Worm (Caenorhabditis elegans) whole organism, L1 larva: ENCODE measurements around the gene F59C12.4.
A peak's percentile ranks its signal among the peaks of the same experiment; 100 is the strongest.

Experiments used
- C16A3.4 ChIP-seq: fragments of 150-350 bp; optimal IDR thresholded peaks from 2 replicates; lab custom pipeline; 2014; ENCODE audit warnings: missing biosample characterization, missing genetic modification characterization
- C34B4.2 ChIP-seq: sonication (generic microtip); optimal IDR thresholded peaks from 2 replicates; lab custom pipeline; 2017; ENCODE audit warnings: mild to moderate bottlenecking, missing genetic modification characterization, missing compliant biosample characterization
- F16B12.6 ChIP-seq: fragments of 150-350 bp; optimal IDR thresholded peaks from 2 replicates; lab custom pipeline; 2014; ENCODE audit warnings: missing biosample characterization, missing genetic modification characterization
- aha-1 ChIP-seq: fragments of 150-350 bp; optimal IDR thresholded peaks from 2 replicates; lab custom pipeline; 2014; ENCODE audit warnings: missing biosample characterization, missing genetic modification characterization
- alr-1 ChIP-seq: fragments of 200-800 bp; sonication (Bioruptor generic); optimal IDR thresholded peaks from 2 replicates; lab custom pipeline; 2018; ENCODE audit warnings: borderline replicate concordance, mild to moderate bottlenecking, missing genetic modification characterization, missing compliant biosample characterization
- ama-1 ChIP-seq: fragments of 150-350 bp; optimal IDR thresholded peaks from 2 replicates; lab custom pipeline; 2014
- ceh-63 ChIP-seq: fragments of 200-800 bp; sonication (Bioruptor generic); optimal IDR thresholded peaks from 2 replicates; lab custom pipeline; 2018; ENCODE audit warnings: mild to moderate bottlenecking, missing genetic modification characterization, missing compliant biosample characterization
- ceh-88 ChIP-seq: fragments of 200-800 bp; sonication (Bioruptor generic); IDR thresholded peaks from 2 replicates; pipeline ENCODE4 v1.3.6; 2022; ENCODE audit warnings: missing genetic modification characterization, missing compliant biosample characterization
- ceh-90 ChIP-seq: sonication (generic microtip); optimal IDR thresholded peaks from 2 replicates; lab custom pipeline; 2016; ENCODE audit warnings: missing genetic modification characterization, missing compliant biosample characterization
- ces-1 ChIP-seq: fragments of 150-350 bp; optimal IDR thresholded peaks from 2 replicates; lab custom pipeline; 2014; ENCODE audit warnings: missing biosample characterization, missing genetic modification reagents, missing genetic modification characterization
- dsc-1 ChIP-seq: sonication (generic microtip); optimal IDR thresholded peaks from 2 replicates; lab custom pipeline; 2016; ENCODE audit warnings: mild to moderate bottlenecking, missing genetic modification characterization, missing compliant biosample characterization
- efl-1 ChIP-seq, 4 experiments: fragments of 150-350 bp; optimal IDR thresholded peaks in 3 of 4; peaks in 1 of 4; 1 replicate in 1 of 4; 2 replicates in 3 of 4; lab custom pipeline; 2014; ENCODE audit warnings: missing biosample characterization in 2 of 4, missing genetic modification characterization in 2 of 4, missing genetic modification reagents in 2 of 4
- efl-3 ChIP-seq: fragments of 200-800 bp; sonication (Bioruptor generic); optimal IDR thresholded peaks from 2 replicates; lab custom pipeline; 2018; ENCODE audit warnings: mild to moderate bottlenecking, missing genetic modification characterization, missing compliant biosample characterization
- egl-13 ChIP-seq: sonication (generic microtip); optimal IDR thresholded peaks from 2 replicates; lab custom pipeline; 2016; ENCODE audit warnings: missing genotype, missing genetic modification reagents, missing genetic modification characterization, missing compliant biosample characterization
- fkh-10 ChIP-seq: sonication (generic microtip); optimal IDR thresholded peaks from 2 replicates; lab custom pipeline; 2017; ENCODE audit warnings: missing biosample characterization, missing genetic modification reagents, missing genetic modification characterization
- fkh-4 ChIP-seq: sonication (generic microtip); optimal IDR thresholded peaks from 2 replicates; lab custom pipeline; 2016; ENCODE audit warnings: missing compliant biosample characterization, missing genetic modification characterization, borderline replicate concordance
- fkh-8 ChIP-seq: sonication (generic microtip); optimal IDR thresholded peaks from 2 replicates; lab custom pipeline; 2016; ENCODE audit warnings: mild to moderate bottlenecking, missing genetic modification characterization, missing compliant biosample characterization
- grh-1 ChIP-seq: fragments of 200-800 bp; sonication (Bioruptor generic); IDR thresholded peaks from 2 replicates; pipeline ENCODE4 v1.3.6; 2022; ENCODE audit warnings: missing genetic modification reagents, missing genetic modification characterization, missing compliant biosample characterization
- hlh-17 ChIP-seq: fragments of 200-800 bp; sonication (Bioruptor generic); optimal IDR thresholded peaks from 2 replicates; lab custom pipeline; 2018; ENCODE audit warnings: missing genetic modification characterization, mild to moderate bottlenecking, missing compliant biosample characterization, moderate library complexity, borderline replicate concordance
- hlh-4 ChIP-seq: sonication (generic microtip); optimal IDR thresholded peaks from 2 replicates; lab custom pipeline; 2016; ENCODE audit warnings: mild to moderate bottlenecking, missing genetic modification characterization, missing compliant biosample characterization
- irx-1 ChIP-seq: sonication (generic microtip); optimal IDR thresholded peaks from 2 replicates; lab custom pipeline; 2016; ENCODE audit warnings: missing genetic modification characterization, missing compliant biosample characterization
- isw-1 ChIP-seq: fragments of 200-800 bp; sonication (Bioruptor generic); IDR thresholded peaks from 2 replicates; pipeline ENCODE4 v1.3.6; 2022; ENCODE audit warnings: missing genetic modification characterization, missing compliant biosample characterization
- lin-13 ChIP-seq: fragments of 150-350 bp; optimal IDR thresholded peaks from 2 replicates; lab custom pipeline; 2014; ENCODE audit warnings: missing biosample characterization, missing genetic modification reagents, missing genetic modification characterization
- lin-14 ChIP-seq: fragments of 200-800 bp; sonication (Bioruptor generic); optimal IDR thresholded peaks from 2 replicates; lab custom pipeline; 2018; ENCODE audit warnings: mild to moderate bottlenecking, missing genetic modification characterization, moderate library complexity, missing compliant biosample characterization
- lin-15B ChIP-seq: fragments of 150-350 bp; sonication (generic microtip); optimal IDR thresholded peaks from 3 replicates; lab custom pipeline; 2014; ENCODE audit warnings: missing biosample characterization, missing genetic modification characterization
- mdl-1 ChIP-seq, 2 experiments: fragments of 150-350 bp; optimal IDR thresholded peaks; 2 replicates each; lab custom pipeline; 2014 to 2017; ENCODE audit warnings: missing biosample characterization in 2 of 2, missing genetic modification characterization in 2 of 2, inconsistent platforms in 1 of 2
- mep-1 ChIP-seq: fragments of 150-350 bp; optimal IDR thresholded peaks from 2 replicates; lab custom pipeline; 2014; ENCODE audit warnings: missing biosample characterization, missing genetic modification characterization
- nhr-11 ChIP-seq: fragments of 150-350 bp; optimal IDR thresholded peaks from 2 replicates; lab custom pipeline; 2014; ENCODE audit warnings: missing biosample characterization, missing genetic modification characterization
- nhr-12 ChIP-seq: sonication (generic microtip); optimal IDR thresholded peaks from 2 replicates; lab custom pipeline; 2017; ENCODE audit warnings: missing biosample characterization, missing genetic modification characterization
- nhr-19 ChIP-seq: fragments of 200-800 bp; sonication (Bioruptor generic); conservative IDR thresholded peaks from 2 replicates; pipeline ENCODE4 v1.3.6; 2022; ENCODE audit warnings: missing genetic modification characterization, missing compliant biosample characterization
- nhr-237 ChIP-seq: fragments of 150-350 bp; optimal IDR thresholded peaks from 2 replicates; lab custom pipeline; 2014; ENCODE audit warnings: missing biosample characterization, missing genetic modification characterization
- nhr-28 ChIP-seq: fragments of 150-350 bp; optimal IDR thresholded peaks from 2 replicates; lab custom pipeline; 2014; ENCODE audit warnings: missing biosample characterization, missing genetic modification characterization
- nhr-47 ChIP-seq: sonication (generic microtip); optimal IDR thresholded peaks from 2 replicates; lab custom pipeline; 2016; ENCODE audit warnings: mild to moderate bottlenecking, missing genetic modification characterization, moderate library complexity, missing compliant biosample characterization
- nhr-71 ChIP-seq: sonication (generic microtip); optimal IDR thresholded peaks from 2 replicates; lab custom pipeline; 2016; ENCODE audit warnings: mild to moderate bottlenecking, missing genetic modification characterization, moderate library complexity, missing compliant biosample characterization
- nhr-76 ChIP-seq: sonication (generic microtip); optimal IDR thresholded peaks from 2 replicates; lab custom pipeline; 2017; ENCODE audit warnings: missing biosample characterization, missing genetic modification characterization
- nhr-84 ChIP-seq: sonication (generic microtip); optimal IDR thresholded peaks from 2 replicates; lab custom pipeline; 2017; ENCODE audit warnings: missing biosample characterization, missing genetic modification characterization
- nhr-90 ChIP-seq: sonication (generic microtip); optimal IDR thresholded peaks from 2 replicates; lab custom pipeline; 2016; ENCODE audit warnings: mild to moderate bottlenecking, missing genetic modification characterization, missing compliant biosample characterization; ENCODE audit not compliant: poor library complexity
- rnt-1 ChIP-seq: sonication (generic microtip); optimal IDR thresholded peaks from 2 replicates; lab custom pipeline; 2016; ENCODE audit warnings: mild to moderate bottlenecking, missing genetic modification characterization, moderate library complexity, missing compliant biosample characterization
- snu-23 ChIP-seq: sonication (generic microtip); optimal IDR thresholded peaks from 2 replicates; lab custom pipeline; 2016; ENCODE audit warnings: missing genetic modification characterization, missing compliant biosample characterization
- sox-4 ChIP-seq: sonication (generic microtip); optimal IDR thresholded peaks from 2 replicates; lab custom pipeline; 2016; ENCODE audit warnings: missing genetic modification characterization, missing compliant biosample characterization
- sptf-1 ChIP-seq: fragments of 150-350 bp; optimal IDR thresholded peaks from 2 replicates; lab custom pipeline; 2014; ENCODE audit warnings: missing biosample characterization, missing genetic modification characterization
- sup-37 ChIP-seq: fragments of 200-800 bp; sonication (Bioruptor generic); optimal IDR thresholded peaks from 2 replicates; lab custom pipeline; 2018; ENCODE audit warnings: mild to moderate bottlenecking, missing genetic modification characterization, missing compliant biosample characterization
- unc-130 ChIP-seq: fragments of 150-350 bp; optimal IDR thresholded peaks from 2 replicates; lab custom pipeline; 2017; ENCODE audit warnings: missing biosample characterization, missing genetic modification characterization, inconsistent platforms
- unc-30 ChIP-seq: sonication (generic microtip); optimal IDR thresholded peaks from 2 replicates; lab custom pipeline; 2017; ENCODE audit warnings: missing biosample characterization, missing genetic modification characterization
- unc-62 ChIP-seq: fragments of 150-350 bp; optimal IDR thresholded peaks from 2 replicates; lab custom pipeline; 2014; ENCODE audit warnings: missing biosample characterization, missing genetic modification reagents, missing genetic modification characterization
- unc-86 ChIP-seq: sonication (generic microtip); optimal IDR thresholded peaks from 2 replicates; lab custom pipeline; 2016; ENCODE audit warnings: missing genetic modification characterization, missing compliant biosample characterization
- unc-98 ChIP-seq: fragments of 200-800 bp; sonication (Bioruptor generic); IDR thresholded peaks from 2 replicates; pipeline ENCODE4 v1.3.6; 2022; ENCODE audit warnings: missing genetic modification characterization, missing compliant biosample characterization
- vab-15 ChIP-seq: sonication (generic microtip); optimal IDR thresholded peaks from 2 replicates; lab custom pipeline; 2017; ENCODE audit warnings: missing genotype, mild to moderate bottlenecking, missing genetic modification characterization, missing compliant biosample characterization
- xbp-1 ChIP-seq: sonication (generic microtip); optimal IDR thresholded peaks from 2 replicates; lab custom pipeline; 2016; ENCODE audit warnings: missing genetic modification characterization, missing compliant biosample characterization
- zag-1 ChIP-seq: fragments of 150-350 bp; optimal IDR thresholded peaks from 2 replicates; lab custom pipeline; 2014; ENCODE audit warnings: missing biosample characterization, missing genetic modification characterization
- zip-4 ChIP-seq: fragments of 200-800 bp; sonication (Bioruptor generic); optimal IDR thresholded peaks from 2 replicates; lab custom pipeline; 2018; ENCODE audit warnings: mild to moderate bottlenecking, missing genetic modification characterization, moderate library complexity, missing compliant biosample characterization
- ztf-11 ChIP-seq, 2 experiments: sonication (generic microtip); optimal IDR thresholded peaks; 2 replicates each; lab custom pipeline; 2016 to 2017; ENCODE audit warnings: missing genetic modification characterization in 2 of 2, missing biosample characterization in 1 of 2, missing compliant biosample characterization in 1 of 2

Gene F59C12.4

DNA sequence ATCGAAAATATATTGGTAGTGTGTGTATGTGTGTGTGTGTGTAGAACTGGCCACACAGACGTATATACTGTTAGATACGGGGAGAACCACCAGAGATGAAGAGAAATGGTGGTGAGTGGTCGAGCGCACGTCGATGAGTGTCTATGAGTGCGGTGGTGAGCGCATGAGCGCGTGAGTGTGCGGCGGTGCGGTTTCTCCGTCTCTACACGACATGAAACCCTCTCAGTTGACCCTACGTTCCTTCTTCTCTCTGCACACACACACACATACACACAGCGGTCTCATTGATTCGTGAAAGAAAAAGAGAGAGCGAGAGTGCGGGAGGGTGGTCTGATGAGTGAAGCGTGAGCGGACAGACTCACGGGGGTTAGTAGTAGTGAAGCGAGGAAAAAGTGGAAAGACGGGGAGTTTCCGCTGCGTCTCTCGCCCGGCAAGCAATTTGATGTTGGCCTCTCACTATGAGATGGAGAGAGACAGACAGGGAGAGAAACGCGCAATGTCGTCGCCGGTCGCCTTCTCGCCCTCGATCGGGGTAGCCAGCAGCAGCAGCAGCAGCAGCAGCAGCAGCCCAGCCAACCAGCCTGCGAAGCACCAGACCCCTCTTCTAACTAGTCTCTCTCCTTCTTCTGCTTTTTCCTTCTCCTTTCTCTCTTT is 10.0 kb upstream of the F59C12.4 start (continued):
- peak; percentile 91 for TF ChIP-seq dsc-1 (tag; lab: Kevin White, UChicago)
- no peak for TF ChIP-seq nhr-12
- no peak for TF ChIP-seq unc-62 (GFP tag; lab: Kevin White, UChicago)
- TF ChIP-seq nhr-28 (tag; lab: Kevin White, UChicago), result no peak
- TF ChIP-seq ces-1 (GFP tag; lab: Kevin White, UChicago), result no peak
- TF ChIP-seq sup-37 (GFP tag; lab: Kevin White, UChicago), result peak; percentile 60
- no peak for TF ChIP-seq ceh-63
- TF ChIP-seq irx-1 (tag; lab: Kevin White, UChicago), result peak; percentile 84
- peak; percentile 78 for TF ChIP-seq unc-130
- peak; percentile 99 for TF ChIP-seq nhr-71 (tag; lab: Kevin White, UChicago)
- TF ChIP-seq nhr-84 (tag; lab: Kevin White, UChicago), result no peak
- peak; percentile 90 for TF ChIP-seq nhr-90 (tag; lab: Kevin White, UChicago)
- no peak for TF ChIP-seq sptf-1
- TF ChIP-seq C16A3.4 (tag; lab: Kevin White, UChicago), result peak; percentile 97
- TF ChIP-seq sox-4 (tag; lab: Kevin White, UChicago), result peak; percentile 63
- TF ChIP-seq F16B12.6, result no peak
- no peak for TF ChIP-seq hlh-4
- peak; percentile 82 for TF ChIP-seq nhr-76 (tag; lab: Kevin White, UChicago)
- peak; percentile 67 for TF ChIP-seq zip-4 (GFP tag; lab: Kevin White, UChicago)
- peak; percentile 73 for TF ChIP-seq nhr-11 (tag; lab: Kevin White, UChicago)
- TF ChIP-seq ceh-90 (tag; lab: Kevin White, UChicago), result no peak
- no peak; the same call in 1 of the 2 replicates for TF ChIP-seq unc-98 (GFP tag; lab: Robert Waterston, UW)
- peak; percentile 93 for TF ChIP-seq nhr-237 (tag; lab: Kevin White, UChicago)
- TF ChIP-seq efl-1 (optimal IDR thresholded peaks at IDR 0.05; lab: Kevin White, UChicago), result peak; percentile 72 to 83
- TF ChIP-seq efl-1 (GFP tag; optimal IDR thresholded peaks at IDR 0.05 in 1 of 2; lab: Kevin White, UChicago), result peak in 1 of 2 experiments; percentile 95
- peak; percentile 94 for TF ChIP-seq lin-13 (GFP tag; lab: Kevin White, UChicago)
- peak; percentile 86 to 95 for TF ChIP-seq mdl-1 (tag; optimal IDR thresholded peaks at IDR 0.05; lab: Kevin White, UChicago)
- peak; percentile 94 for TF ChIP-seq fkh-10
- no peak for TF ChIP-seq unc-30
- TF ChIP-seq ceh-88, result peak; percentile 81; the same call in 1 of the 2 replicates
- peak; percentile 90 for TF ChIP-seq nhr-19 (GFP tag; lab: Robert Waterston, UW)
- peak; percentile 48 for TF ChIP-seq zag-1 (tag; lab: Kevin White, UChicago)
- no peak for TF ChIP-seq ama-1
- peak; percentile 94 for TF ChIP-seq mep-1 (tag; lab: Kevin White, UChicago)
- TF ChIP-seq isw-1 (GFP tag; lab: Robert Waterston, UW), result peak; percentile 72
- TF ChIP-seq egl-13, result peak; percentile 91
- peak; percentile 78 for TF ChIP-seq aha-1 (tag; lab: Kevin White, UChicago)
- TF ChIP-seq hlh-17 (GFP tag; lab: Kevin White, UChicago), result no peak
- TF ChIP-seq fkh-4 (tag; lab: Kevin White, UChicago), result peak; percentile 54
- peak; percentile 92 for TF ChIP-seq xbp-1 (tag; lab: Kevin White, UChicago)
- TF ChIP-seq unc-86 (tag; lab: Kevin White, UChicago), result peak; percentile 94
- peak; percentile 80 for TF ChIP-seq vab-15
- TF ChIP-seq ztf-11 (tag; optimal IDR thresholded peaks at IDR 0.05; lab: Kevin White, UChicago), result peak in 1 of 2 experiments; percentile 79
- TF ChIP-seq C34B4.2 (tag; lab: Kevin White, UChicago), result peak; percentile 40
- peak; percentile 42 for TF ChIP-seq lin-15B
- peak; percentile 72 for TF ChIP-seq grh-1 (GFP tag; lab: Robert Waterston, UW)
- peak; percentile 99 for TF ChIP-seq lin-14 (GFP tag; lab: Kevin White, UChicago)
- TF ChIP-seq fkh-8 (tag; lab: Kevin White, UChicago), result peak; percentile 97
- TF ChIP-seq snu-23 (GFP tag; lab: Kevin White, UChicago), result peak; percentile 98
- TF ChIP-seq rnt-1 (tag; lab: Kevin White, UChicago), result peak; percentile 90
- TF ChIP-seq alr-1 (tag; lab: Kevin White, UChicago), result no peak
- peak; percentile 95 for TF ChIP-seq nhr-47 (tag; lab: Kevin White, UChicago)
- TF ChIP-seq efl-3, result no peak
